Worm (Caenorhabditis elegans): ENCODE measurements around the gene lge-1.

- TF ChIP-seq ztf-11 (tag; optimal IDR thresholded peaks at IDR 0.05) (no peak), nhr-237 (tag; optimal IDR thresholded peaks at IDR 0.05) (no peak), sem-2 (GFP tag; optimal IDR thresholded peaks at IDR 0.05) (no peak), unc-62 (GFP tag; optimal IDR thresholded peaks at IDR 0.05) (no peak), ces-1 (GFP tag; optimal IDR thresholded peaks at IDR 0.05) (no peak), nhr-76 (tag; optimal IDR thresholded peaks at IDR 0.05) (no peak), zip-8 (tag; optimal IDR thresholded peaks at IDR 0.05) (no peak), mep-1 (tag; optimal IDR thresholded peaks at IDR 0.05) (no peak), lsy-2 (tag; optimal IDR thresholded peaks at IDR 0.05) (no peak), drap-1 (GFP tag; optimal IDR thresholded peaks at IDR 0.05) (no peak), flh-1 (GFP tag; optimal IDR thresholded peaks at IDR 0.05) (no peak), nhr-12 (tag; optimal IDR thresholded peaks at IDR 0.05) (no peak), pha-4 (tag; optimal IDR thresholded peaks at IDR 0.05) (no peak)
These were observed 1.3 kb downstream of the lge-1 start, which contains the start of gene K09C8.9 for ce11 chrX:10967698-10968097.
